Fruit fly (Drosophila melanogaster) whole organism, embryonic: Measurements from ENCODE around the gene CG4133.

Experiments used
- CG10147 ChIP-seq: fragments of 200-800 bp; sonication (Bioruptor generic); optimal IDR thresholded peaks from 2 replicates; lab custom pipeline; 2019; ENCODE audit warnings: missing biosample characterization, mild to moderate bottlenecking, missing genetic modification characterization, moderate library complexity
- CG10209 ChIP-seq: fragments of 200-800 bp; sonication (Bioruptor generic); optimal IDR thresholded peaks from 3 replicates; lab custom pipeline; 2017; ENCODE audit warnings: missing biosample characterization, mild to moderate bottlenecking, missing genetic modification characterization, missing genetic modification reagents
- CG11398 ChIP-seq: fragments of 200-800 bp; sonication (Bioruptor generic); optimal IDR thresholded peaks from 2 replicates; lab custom pipeline; 2016; ENCODE audit warnings: missing biosample characterization, missing genetic modification characterization
- CG12659 ChIP-seq: fragments of 200-800 bp; sonication (Bioruptor generic); optimal IDR thresholded peaks from 3 replicates; lab custom pipeline; 2017; ENCODE audit warnings: mild to moderate bottlenecking, missing biosample characterization, missing genetic modification reagents, missing genetic modification characterization
- CG13775 ChIP-seq: fragments of 200-800 bp; sonication (Bioruptor generic); optimal IDR thresholded peaks from 3 replicates; lab custom pipeline; 2017; ENCODE audit warnings: missing biosample characterization, mild to moderate bottlenecking, missing genetic modification characterization
- CG15514 ChIP-seq: fragments of 200-800 bp; sonication (Bioruptor generic); optimal IDR thresholded peaks from 3 replicates; lab custom pipeline; 2017; ENCODE audit warnings: missing biosample characterization, missing genetic modification characterization, mild to moderate bottlenecking, moderate library complexity, missing genetic modification reagents
- CG17186 ChIP-seq: fragments of 200-800 bp; sonication (Bioruptor generic); optimal IDR thresholded peaks from 3 replicates; lab custom pipeline; 2017; ENCODE audit warnings: missing biosample characterization, missing genetic modification reagents, missing genetic modification characterization
- CG17359 ChIP-seq: fragments of 200-800 bp; sonication (Bioruptor generic); optimal IDR thresholded peaks from 3 replicates; lab custom pipeline; 2018; ENCODE audit warnings: missing biosample characterization, mild to moderate bottlenecking, missing genetic modification characterization, moderate library complexity
- CG2678 ChIP-seq: fragments of 200-800 bp; sonication (Bioruptor generic); optimal IDR thresholded peaks from 3 replicates; lab custom pipeline; 2019; ENCODE audit warnings: missing biosample characterization, mild to moderate bottlenecking, missing genetic modification characterization, moderate library complexity
- CG2712 ChIP-seq: fragments of 200-800 bp; optimal IDR thresholded peaks from 3 replicates; lab custom pipeline; 2019; ENCODE audit warnings: missing biosample characterization, mild to moderate bottlenecking, missing genetic modification characterization, moderate library complexity
- CG30403 ChIP-seq: fragments of 200-800 bp; sonication (Bioruptor generic); optimal IDR thresholded peaks from 3 replicates; lab custom pipeline; 2016; ENCODE audit warnings: missing biosample characterization, missing genetic modification characterization
- CG32532 ChIP-seq: fragments of 200-800 bp; sonication (Bioruptor generic); IDR thresholded peaks from 2 replicates; pipeline ENCODE4 v1.3.6; 2022; ENCODE audit warnings: missing biosample characterization, missing genetic modification characterization
- CG32767 ChIP-seq: fragments of 200-800 bp; sonication (Bioruptor generic); IDR thresholded peaks from 2 replicates; pipeline ENCODE4 v1.3.6; 2022; ENCODE audit warnings: missing biosample characterization, missing genetic modification characterization
- CG33557 ChIP-seq: fragments of 200-800 bp; sonication (Bioruptor generic); optimal IDR thresholded peaks from 2 replicates; lab custom pipeline; 2019; ENCODE audit warnings: missing biosample characterization, mild to moderate bottlenecking, missing genetic modification characterization, moderate library complexity
- CG4730 ChIP-seq: fragments of 200-800 bp; sonication (Bioruptor generic); IDR thresholded peaks from 2 replicates; pipeline ENCODE4 v1.3.6; 2022; ENCODE audit warnings: missing biosample characterization, missing genetic modification characterization
- CG6854 ChIP-seq: fragments of 200-800 bp; sonication (Bioruptor generic); optimal IDR thresholded peaks from 3 replicates; lab custom pipeline; 2017; ENCODE audit warnings: missing biosample characterization, mild to moderate bottlenecking, missing genetic modification characterization
- CG7271 ChIP-seq: fragments of 200-800 bp; sonication (Bioruptor generic); optimal IDR thresholded peaks from 2 replicates; lab custom pipeline; 2018; ENCODE audit warnings: missing biosample characterization, mild to moderate bottlenecking, missing genetic modification characterization, moderate library complexity
- CG7357 ChIP-seq: fragments of 200-800 bp; sonication (Bioruptor generic); IDR thresholded peaks from 3 replicates; pipeline ENCODE4 v1.3.6; 2022; ENCODE audit warnings: missing biosample characterization, missing genetic modification characterization
- CG7786 ChIP-seq: fragments of 200-800 bp; sonication (Bioruptor generic); optimal IDR thresholded peaks from 2 replicates; lab custom pipeline; 2016; ENCODE audit warnings: missing biosample characterization, missing genetic modification characterization
- CG8281 ChIP-seq: fragments of 200-800 bp; sonication (Bioruptor generic); optimal IDR thresholded peaks from 2 replicates; lab custom pipeline; 2018; ENCODE audit warnings: missing biosample characterization, mild to moderate bottlenecking, missing genetic modification characterization, moderate library complexity
- CG8388 ChIP-seq: fragments of 200-800 bp; sonication (Bioruptor generic); optimal IDR thresholded peaks from 2 replicates; lab custom pipeline; 2019; ENCODE audit warnings: missing biosample characterization, mild to moderate bottlenecking, missing genetic modification characterization, moderate library complexity
- CG8944 ChIP-seq: fragments of 200-800 bp; sonication (Bioruptor generic); optimal IDR thresholded peaks from 3 replicates; lab custom pipeline; 2016; ENCODE audit warnings: missing biosample characterization, missing genetic modification characterization
- CoRest ChIP-seq: fragments of 200-800 bp; sonication (Bioruptor generic); optimal IDR thresholded peaks from 3 replicates; lab custom pipeline; 2018; ENCODE audit warnings: missing biosample characterization, mild to moderate bottlenecking, missing genetic modification characterization, moderate library complexity
- Deaf1 ChIP-seq: fragments of 200-800 bp; optimal IDR thresholded peaks from 3 replicates; lab custom pipeline; 2019; ENCODE audit warnings: missing biosample characterization, mild to moderate bottlenecking, missing genetic modification characterization, moderate library complexity
- Dek ChIP-seq: fragments of 200-800 bp; sonication (Bioruptor generic); optimal IDR thresholded peaks from 3 replicates; lab custom pipeline; 2019; ENCODE audit warnings: missing biosample characterization, mild to moderate bottlenecking, missing genetic modification characterization, moderate library complexity
- Dp ChIP-seq: fragments of 200-800 bp; sonication (Bioruptor generic); optimal IDR thresholded peaks from 2 replicates; lab custom pipeline; 2018; ENCODE audit warnings: missing biosample characterization, mild to moderate bottlenecking, missing genetic modification characterization, moderate library complexity
- Dref ChIP-seq: fragments of 200-800 bp; sonication (Bioruptor generic); IDR thresholded peaks from 2 replicates; pipeline ENCODE4 v1.3.6; 2022; ENCODE audit warnings: missing biosample characterization, missing genetic modification characterization
- E2f2 ChIP-seq: fragments of 200-800 bp; sonication (Bioruptor generic); IDR thresholded peaks from 2 replicates; pipeline ENCODE4 v1.3.6; 2022; ENCODE audit warnings: missing biosample characterization, missing genetic modification characterization
- Hsf ChIP-seq: fragments of 200-800 bp; sonication (Bioruptor generic); optimal IDR thresholded peaks from 3 replicates; lab custom pipeline; 2016; ENCODE audit warnings: missing biosample characterization, missing genetic modification characterization
- Lhr ChIP-seq: fragments of 200-800 bp; sonication (Bioruptor generic); optimal IDR thresholded peaks from 3 replicates; lab custom pipeline; 2017; ENCODE audit warnings: mild to moderate bottlenecking, missing biosample characterization, missing genetic modification reagents, missing genetic modification characterization
- Nf-YC ChIP-seq: fragments of 200-800 bp; optimal IDR thresholded peaks from 3 replicates; lab custom pipeline; 2019; ENCODE audit warnings: missing biosample characterization, mild to moderate bottlenecking, missing genetic modification characterization, moderate library complexity
- Opbp ChIP-seq: fragments of 200-800 bp; sonication (Bioruptor generic); IDR thresholded peaks from 3 replicates; pipeline ENCODE4 v1.3.6; 2022; ENCODE audit warnings: missing biosample characterization, missing genetic modification characterization; ENCODE audit not compliant: partially characterized antibody
- Pdp1 ChIP-seq, 2 experiments: fragments of 200-800 bp; sonication (Bioruptor generic); optimal IDR thresholded peaks; 3 replicates each; lab custom pipeline; 2016; ENCODE audit warnings: missing biosample characterization in 2 of 2, missing genetic modification characterization in 2 of 2, mild to moderate bottlenecking in 1 of 2, moderate library complexity in 1 of 2
- Side ChIP-seq: fragments of 200-800 bp; sonication (Bioruptor generic); optimal IDR thresholded peaks from 2 replicates; lab custom pipeline; 2016; ENCODE audit warnings: missing biosample characterization, missing genetic modification characterization
- Xrp1 ChIP-seq: fragments of 200-800 bp; sonication (Bioruptor generic); IDR thresholded peaks from 2 replicates; pipeline ENCODE4 v1.3.6; 2022; ENCODE audit warnings: missing biosample characterization, missing genetic modification characterization
- bcd ChIP-seq: fragments of 200-800 bp; sonication (Bioruptor generic); optimal IDR thresholded peaks from 2 replicates; lab custom pipeline; 2017; ENCODE audit warnings: missing biosample characterization, mild to moderate bottlenecking, missing genetic modification characterization
- caup ChIP-seq: fragments of 200-800 bp; sonication (Bioruptor generic); optimal IDR thresholded peaks from 3 replicates; lab custom pipeline; 2017; ENCODE audit warnings: missing biosample characterization, mild to moderate bottlenecking, missing genetic modification characterization, moderate library complexity; ENCODE audit not compliant: severe bottlenecking
- crc ChIP-seq: fragments of 200-800 bp; sonication (Bioruptor generic); optimal IDR thresholded peaks from 2 replicates; lab custom pipeline; 2016; ENCODE audit warnings: missing biosample characterization, missing genetic modification characterization
- dmrt11E ChIP-seq: fragments of 200-800 bp; sonication (Bioruptor generic); optimal IDR thresholded peaks from 3 replicates; lab custom pipeline; 2018; ENCODE audit warnings: missing biosample characterization, mild to moderate bottlenecking, missing genetic modification characterization, moderate library complexity
- dpn ChIP-seq, 2 experiments: fragments of 200-800 bp; sonication (Bioruptor generic); optimal IDR thresholded peaks; 3 replicates each; lab custom pipeline; 2016; ENCODE audit warnings: missing biosample characterization in 2 of 2, missing genetic modification characterization in 2 of 2
- gcm ChIP-seq: fragments of 200-800 bp; sonication (Bioruptor generic); optimal IDR thresholded peaks from 2 replicates; lab custom pipeline; 2019; ENCODE audit warnings: missing biosample characterization, mild to moderate bottlenecking, missing genetic modification characterization, moderate library complexity
- gcm2 ChIP-seq: fragments of 200-800 bp; sonication (Bioruptor generic); optimal IDR thresholded peaks from 2 replicates; lab custom pipeline; 2016; ENCODE audit warnings: missing biosample characterization, missing genetic modification characterization
- inv ChIP-seq: fragments of 200-800 bp; sonication (Bioruptor generic); IDR thresholded peaks from 2 replicates; pipeline ENCODE4 v1.3.6; 2022; ENCODE audit warnings: missing biosample characterization, missing genetic modification characterization; ENCODE audit not compliant: partially characterized antibody
- lbe ChIP-seq: fragments of 200-800 bp; sonication (Bioruptor generic); optimal IDR thresholded peaks from 2 replicates; lab custom pipeline; 2016; ENCODE audit warnings: missing biosample characterization, mild to moderate bottlenecking, missing genetic modification characterization
- lilli ChIP-seq: fragments of 200-800 bp; sonication (Bioruptor generic); optimal IDR thresholded peaks from 3 replicates; lab custom pipeline; 2016; ENCODE audit warnings: missing biosample characterization, missing genetic modification characterization
- scrt ChIP-seq: fragments of 200-800 bp; sonication (Bioruptor generic); optimal IDR thresholded peaks from 2 replicates; lab custom pipeline; 2018; ENCODE audit warnings: missing biosample characterization, mild to moderate bottlenecking, missing genetic modification characterization, moderate library complexity
- sens ChIP-seq: fragments of 200-800 bp; sonication (Bioruptor generic); peaks from one replicate; lab custom pipeline; 2016; ENCODE audit warnings: missing biosample characterization, missing genetic modification characterization
- tap ChIP-seq: fragments of 200-800 bp; optimal IDR thresholded peaks from 3 replicates; lab custom pipeline; 2019; ENCODE audit warnings: missing biosample characterization, mild to moderate bottlenecking, missing genetic modification characterization, moderate library complexity

CG4133 gene

DNA sequence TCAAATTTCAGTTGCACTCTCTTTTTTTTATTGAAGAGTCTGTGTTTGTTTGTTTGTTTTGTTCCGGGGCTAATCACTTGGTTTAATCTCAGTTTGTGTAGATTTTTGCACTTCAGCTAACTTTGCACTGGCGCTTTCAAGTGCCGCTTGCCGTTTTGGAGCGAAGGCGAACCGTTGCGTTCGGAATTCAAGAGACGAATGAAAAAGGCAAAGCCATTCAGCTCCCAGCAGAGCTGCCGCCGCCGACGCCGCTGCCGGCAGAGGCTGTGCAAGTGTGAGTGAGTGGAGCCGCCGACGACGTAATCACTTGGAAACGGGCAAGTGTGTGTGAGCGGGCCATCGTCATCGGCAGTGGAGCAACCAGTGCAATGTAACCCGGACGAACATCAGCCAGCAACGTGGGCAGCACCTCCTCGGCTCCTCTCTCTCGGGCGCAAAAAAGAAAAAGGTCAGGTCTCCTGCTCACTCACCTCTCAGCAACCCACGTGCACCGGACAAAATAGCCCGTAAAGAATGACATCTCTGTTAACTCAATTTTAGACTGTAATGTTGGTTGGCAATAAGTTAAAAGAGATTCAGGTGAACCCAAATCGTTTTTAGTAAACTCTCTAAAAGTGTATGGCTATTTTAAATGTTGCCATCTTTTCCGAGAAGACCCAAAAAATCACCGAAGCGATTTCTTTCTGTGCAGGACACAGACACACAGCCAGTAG lies 24.3 kb downstream of the CG4133 start, which contains the start of gene cbt (continued):
- TF ChIP-seq CG8281 (tag; lab: Kevin White, UChicago), result peak; percentile 89
- peak; percentile 97 for TF ChIP-seq bcd
- peak; percentile 85 for TF ChIP-seq Lhr (GFP tag; lab: Kevin White, UChicago)
- peak; percentile 96 for TF ChIP-seq dmrt11E (tag; lab: Kevin White, UChicago)
- peak; percentile 96 for TF ChIP-seq CG13775
- TF ChIP-seq CG32532, result no peak
- no peak for TF ChIP-seq Opbp (GFP tag; lab: Robert Waterston, UW)
- TF ChIP-seq Side, result peak; percentile 98
- TF ChIP-seq CG32767 (GFP tag; lab: Robert Waterston, UW), result no peak
- peak; percentile 97 for TF ChIP-seq tap (tag; lab: Kevin White, UChicago)
- peak; percentile 97 for TF ChIP-seq CG10209
- no peak for TF ChIP-seq Dref
- TF ChIP-seq CG7786 (GFP tag; lab: Kevin White, UChicago), result peak; percentile 99
- peak; percentile 85 for TF ChIP-seq CG17186 (GFP tag; lab: Kevin White, UChicago)
- TF ChIP-seq CG10147 (GFP tag; lab: Kevin White, UChicago), result peak; percentile 97
- peak; percentile 97 for TF ChIP-seq scrt (GFP tag; lab: Kevin White, UChicago)
- TF ChIP-seq gcm2, result peak; percentile 92
- peak; percentile 98 for TF ChIP-seq CG17359
- peak; percentile 93 for TF ChIP-seq CG33557 (GFP tag; lab: Kevin White, UChicago)
- TF ChIP-seq Pdp1 (GFP tag; optimal IDR thresholded peaks at IDR 0.05; lab: Kevin White, UChicago), result peak; percentile 96 to 98
- peak; percentile 97 for TF ChIP-seq caup (GFP tag; lab: Kevin White, UChicago)
- peak; percentile 89 for TF ChIP-seq CG7357 (GFP tag; lab: Robert Waterston, UW)
- TF ChIP-seq CG2678 (tag; lab: Kevin White, UChicago), result peak; percentile 98
- no peak for TF ChIP-seq inv
- TF ChIP-seq crc (GFP tag; lab: Kevin White, UChicago), result peak; percentile 98
- peak; percentile 93 for TF ChIP-seq CG15514 (GFP tag; lab: Kevin White, UChicago)
- TF ChIP-seq gcm (GFP tag; lab: Kevin White, UChicago), result peak; percentile 98
- peak; percentile 98 to 99 for TF ChIP-seq dpn (GFP tag; optimal IDR thresholded peaks at IDR 0.05; lab: Kevin White, UChicago)
- TF ChIP-seq CoRest (tag; lab: Kevin White, UChicago), result peak; percentile 97
- no peak for TF ChIP-seq CG4730 (GFP tag; lab: Robert Waterston, UW)
- TF ChIP-seq CG11398 (GFP tag; lab: Kevin White, UChicago), result peak; percentile 98
- TF ChIP-seq lbe (GFP tag; lab: Kevin White, UChicago), result peak; percentile 96
- TF ChIP-seq Dek, result peak; percentile 98
- peak; percentile 98 for TF ChIP-seq Hsf (GFP tag; lab: Kevin White, UChicago)
- TF ChIP-seq CG7271 (tag; lab: Kevin White, UChicago), result peak; percentile 66
- TF ChIP-seq Xrp1 (GFP tag; lab: Robert Waterston, UW), result no peak
- no peak for TF ChIP-seq E2f2 (GFP tag; lab: Robert Waterston, UW)
- peak; percentile 92 for TF ChIP-seq Nf-YC (tag; lab: Kevin White, UChicago)
- TF ChIP-seq CG8944, result peak; percentile 98
- peak; percentile 93 for TF ChIP-seq CG6854
- peak; percentile 89 for TF ChIP-seq Deaf1 (tag; lab: Kevin White, UChicago)
- TF ChIP-seq CG8388 (GFP tag; lab: Kevin White, UChicago), result peak; percentile 95
- peak; percentile 98 for TF ChIP-seq lilli (GFP tag; lab: Kevin White, UChicago)
- TF ChIP-seq CG30403 (GFP tag; lab: Kevin White, UChicago), result peak; percentile 98
- peak; percentile 98 for TF ChIP-seq CG12659
- TF ChIP-seq Dp (GFP tag; lab: Kevin White, UChicago), result peak; percentile 17
- TF ChIP-seq CG2712 (tag; lab: Kevin White, UChicago), result peak; percentile 98
- TF ChIP-seq sens, result peak; percentile 100
